Fruit fly (Drosophila melanogaster) whole organism: Measurements from ENCODE around the gene Pop2.

Experiments used
- CG8478 ChIP-seq: fragments of >200 bp; optimal IDR thresholded peaks from 2 replicates; lab custom pipeline; 2018; ENCODE audit warnings: inconsistent platforms
- Dll ChIP-seq: fragments of >200 bp; optimal IDR thresholded peaks from 2 replicates; lab custom pipeline; 2017
- EcR ChIP-seq, 2 experiments: fragments of >200 bp; optimal IDR thresholded peaks; 2 replicates each; lab custom pipeline; 2017; ENCODE audit warnings: missing biosample characterization in 2 of 2, missing genetic modification characterization in 2 of 2, missing genetic modification reagents in 2 of 2
- pan ChIP-seq: fragments of >200 bp; optimal IDR thresholded peaks from 2 replicates; lab custom pipeline; 2017
- psq ChIP-seq: fragments of >200 bp; optimal IDR thresholded peaks from 2 replicates; lab custom pipeline; 2017
- usp ChIP-seq: fragments of >200 bp; optimal IDR thresholded peaks from 2 replicates; lab custom pipeline; 2017; ENCODE audit warnings: missing biosample characterization, missing genetic modification characterization, mixed read lengths

The Pop2 gene

DNA sequence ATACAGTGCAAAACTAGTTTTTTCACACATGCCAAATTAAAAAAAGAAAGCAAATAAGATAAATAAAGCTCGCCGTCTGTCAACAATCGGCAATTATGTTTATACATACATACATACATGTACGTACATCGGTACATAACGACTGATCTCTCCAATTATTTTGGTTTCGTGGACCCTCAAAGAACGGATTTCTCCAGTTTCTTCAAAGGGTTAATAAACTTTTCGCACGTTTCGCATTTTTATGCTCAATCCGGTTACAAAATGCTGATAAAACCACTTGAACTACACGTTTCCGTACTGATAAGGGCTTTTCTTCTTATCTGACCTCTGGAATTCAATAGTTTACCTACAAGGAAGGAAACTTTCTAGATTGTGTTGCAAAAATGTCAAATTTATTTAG is 742 bp upstream of the Pop2 start:
- TF ChIP-seq usp (no peak), CG8478 (lab: Kevin White, UChicago) (no peak), psq (lab: Kevin White, UChicago) (no peak), pan (lab: Kevin White, UChicago) (no peak), EcR (GFP tag; optimal IDR thresholded peaks at IDR 0.05; lab: Kevin White, UChicago) (no peak), Dll (lab: Kevin White, UChicago) (no peak)

DNA sequence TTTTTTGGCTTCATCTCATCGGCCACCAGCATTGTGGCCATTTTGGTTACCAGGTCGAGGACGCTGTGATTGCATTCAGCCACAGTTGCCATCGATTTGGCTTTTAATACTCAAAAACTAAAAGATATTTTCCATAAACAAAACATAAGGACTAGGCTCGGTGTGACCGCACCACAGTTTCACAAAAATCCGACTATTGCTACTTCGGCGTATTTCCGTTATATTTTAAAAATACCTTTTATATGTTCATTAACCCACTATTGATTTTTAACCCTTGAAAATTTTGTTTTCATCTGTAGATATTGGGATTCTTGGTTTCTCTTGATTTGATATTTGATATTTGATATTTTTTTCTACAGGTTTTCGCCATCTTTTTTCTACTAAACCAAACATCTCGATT is 4.8 kb downstream of the Pop2 start, which contains the start of gene Grip163:
Gene Grip163 (minus strand): TSS at position 180 of the 400 bp plus-strand sequence.
- TF ChIP-seq pan (lab: Kevin White, UChicago) (no peak), psq (lab: Kevin White, UChicago) (no peak), EcR (GFP tag; optimal IDR thresholded peaks at IDR 0.05; lab: Kevin White, UChicago) (no peak), Dll (lab: Kevin White, UChicago) (no peak), CG8478 (lab: Kevin White, UChicago) (no peak), usp (no peak)

DNA sequence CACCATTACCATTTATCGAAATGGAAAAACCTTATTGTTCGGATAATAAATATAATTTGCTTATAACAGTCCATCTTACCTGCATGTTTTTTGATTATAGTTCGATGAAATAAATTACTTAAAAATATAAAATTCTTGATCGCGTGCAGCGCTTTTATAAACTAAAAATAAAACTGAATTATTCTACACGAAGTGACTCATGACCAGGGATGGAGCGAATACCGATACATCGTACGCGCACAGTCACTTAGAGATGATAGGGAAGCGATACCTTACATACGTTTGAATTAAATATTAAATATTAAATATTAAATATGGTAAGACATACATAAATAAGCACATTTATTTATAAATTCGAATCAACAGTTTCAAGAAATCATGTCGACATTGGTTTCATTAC is 9.8 kb downstream of the Pop2 start, which contains the start of gene viaf:
Gene viaf (minus strand): TSS at position 220 of the 400 bp plus-strand sequence.
- TF ChIP-seq Dll (lab: Kevin White, UChicago) (no peak), pan (lab: Kevin White, UChicago) (no peak), CG8478 (lab: Kevin White, UChicago) (no peak), usp (no peak), EcR (GFP tag; optimal IDR thresholded peaks at IDR 0.05; lab: Kevin White, UChicago) (no peak), psq (lab: Kevin White, UChicago) (no peak)

DNA sequence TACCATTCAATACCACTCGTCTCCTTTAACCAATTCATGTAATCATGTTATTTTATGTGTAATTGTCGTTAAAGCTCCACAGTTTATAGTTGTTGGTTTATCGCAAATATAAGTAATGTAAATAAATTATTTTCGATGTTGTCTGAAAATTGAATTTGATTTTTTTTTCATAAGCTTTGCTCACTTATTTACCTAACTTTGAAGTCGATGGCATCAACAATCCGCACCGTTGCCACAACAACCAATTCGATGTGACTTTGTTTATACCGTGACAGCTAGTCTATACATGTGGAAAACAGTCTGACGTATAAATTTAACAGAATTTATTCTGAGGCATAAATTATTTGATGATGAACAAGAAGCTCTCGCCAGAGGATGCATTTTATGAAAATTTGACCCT is 12.3 kb downstream of the Pop2 start, which contains the start of gene CG6931:
Gene CG6931 (plus strand): TSS at position 301 of the 400 bp plus-strand sequence.
- TF ChIP-seq pan (lab: Kevin White, UChicago) (no peak), EcR (GFP tag; optimal IDR thresholded peaks at IDR 0.05; lab: Kevin White, UChicago) (no peak), usp (no peak), CG8478 (lab: Kevin White, UChicago) (no peak), Dll (lab: Kevin White, UChicago) (no peak), psq (lab: Kevin White, UChicago) (no peak)

DNA sequence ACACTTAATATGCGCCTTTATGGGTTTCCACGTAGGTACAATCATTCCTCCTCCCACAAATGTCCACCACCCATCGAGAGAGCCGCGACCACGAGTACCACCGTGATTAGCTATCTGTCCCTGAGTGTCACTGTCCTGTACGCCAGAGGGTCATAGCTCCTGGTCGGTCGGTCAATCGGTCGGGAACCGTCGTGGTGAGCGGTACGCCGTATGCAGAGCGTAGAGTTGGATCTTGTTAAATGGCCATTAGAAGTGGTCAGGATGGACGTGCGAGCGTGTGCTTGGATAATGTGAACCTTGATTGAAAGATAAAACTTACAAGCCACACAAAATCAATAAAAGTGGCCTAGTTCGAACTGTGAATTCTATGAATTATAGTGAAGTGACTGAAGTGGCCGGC is 18.1 kb downstream of the Pop2 start, which contains the start of gene CG6938:
Gene CG6938 (plus strand): TSS at position 301 of the 400 bp plus-strand sequence.
- TF ChIP-seq usp (no peak), psq (lab: Kevin White, UChicago) (no peak), Dll (lab: Kevin White, UChicago) (no peak), pan (lab: Kevin White, UChicago) (no peak), CG8478 (lab: Kevin White, UChicago) (no peak), EcR (GFP tag; optimal IDR thresholded peaks at IDR 0.05; lab: Kevin White, UChicago) (no peak)

DNA sequence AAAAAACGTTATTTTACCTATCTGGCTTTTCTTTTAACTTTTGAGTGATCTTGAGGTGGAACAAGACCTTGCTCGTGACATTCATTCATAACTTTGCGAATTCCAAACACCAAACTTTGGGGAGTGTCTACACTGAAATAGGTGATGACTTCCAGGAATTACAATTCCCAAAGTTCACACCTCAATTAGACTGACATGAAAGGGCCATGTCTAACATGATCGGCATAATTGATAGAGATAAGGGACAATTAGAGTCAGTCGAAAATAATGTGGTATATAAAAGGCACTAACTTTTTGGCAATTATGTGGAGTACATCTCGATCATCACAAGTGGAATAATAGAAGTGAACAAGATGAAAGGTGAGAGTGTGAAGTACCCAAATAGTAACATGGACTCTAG is 26.9 kb downstream of the Pop2 start, which contains the start of gene CG43896:
Gene CG43896 (plus strand): TSS at position 301 of the 400 bp plus-strand sequence.
- no peak for TF ChIP-seq Dll (lab: Kevin White, UChicago)
- no peak for TF ChIP-seq usp
- TF ChIP-seq EcR (GFP tag; optimal IDR thresholded peaks at IDR 0.05; lab: Kevin White, UChicago) = no peak
- TF ChIP-seq psq (lab: Kevin White, UChicago) = no peak
- TF ChIP-seq CG8478 (lab: Kevin White, UChicago) = no peak
- no peak for TF ChIP-seq pan (lab: Kevin White, UChicago)

DNA sequence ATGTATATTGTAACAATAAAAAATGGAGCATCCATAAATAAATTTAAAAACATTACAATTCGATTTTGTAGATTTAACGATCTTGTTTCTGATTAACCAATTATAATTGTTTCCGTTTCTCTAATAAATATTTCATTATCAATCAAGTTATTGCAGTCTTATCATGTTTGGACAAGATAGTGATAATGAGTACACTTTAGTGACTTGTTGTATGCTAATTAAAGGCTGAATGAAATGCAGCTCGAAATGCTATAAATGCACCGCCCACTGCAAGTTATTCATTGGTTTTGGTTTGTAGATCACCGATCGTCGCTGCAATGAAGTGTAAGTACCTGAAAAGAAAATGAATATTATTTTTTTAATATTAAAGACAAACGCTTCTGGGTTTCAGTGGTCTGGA is 28.1 kb downstream of the Pop2 start, which contains the start of gene CG14125:
Gene CG14125 (plus strand): TSS at position 301 of the 400 bp plus-strand sequence.
- TF ChIP-seq psq (lab: Kevin White, UChicago) (no peak), pan (lab: Kevin White, UChicago) (no peak), CG8478 (lab: Kevin White, UChicago) (no peak), EcR (GFP tag; optimal IDR thresholded peaks at IDR 0.05; lab: Kevin White, UChicago) (no peak), usp (no peak), Dll (lab: Kevin White, UChicago) (no peak)

DNA sequence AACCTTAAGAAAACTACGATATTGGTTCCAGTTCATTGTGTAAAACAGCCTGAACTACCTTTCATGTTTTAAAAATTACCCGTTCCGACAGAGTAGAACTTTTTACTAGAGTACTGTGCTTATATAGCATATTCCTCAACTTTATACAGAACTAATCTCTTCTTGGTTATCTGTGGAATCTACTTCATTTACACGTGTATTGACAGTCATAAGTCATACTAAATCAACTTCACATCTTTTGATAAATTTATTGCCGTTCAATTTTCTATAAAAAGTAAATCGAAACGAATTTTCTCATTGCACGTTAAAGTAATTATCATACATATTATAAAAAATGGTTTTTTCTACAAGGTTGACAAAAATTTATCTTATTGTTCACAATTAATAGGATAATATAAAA is 29.0 kb downstream of the Pop2 start, which contains the start of gene CG42397:
Gene CG42397 (minus strand): TSS at position 101 of the 400 bp plus-strand sequence.
- TF ChIP-seq CG8478 (lab: Kevin White, UChicago) (no peak), psq (lab: Kevin White, UChicago) (no peak), pan (lab: Kevin White, UChicago) (no peak), usp (no peak), EcR (GFP tag; optimal IDR thresholded peaks at IDR 0.05; lab: Kevin White, UChicago) (no peak), Dll (lab: Kevin White, UChicago) (no peak)

DNA sequence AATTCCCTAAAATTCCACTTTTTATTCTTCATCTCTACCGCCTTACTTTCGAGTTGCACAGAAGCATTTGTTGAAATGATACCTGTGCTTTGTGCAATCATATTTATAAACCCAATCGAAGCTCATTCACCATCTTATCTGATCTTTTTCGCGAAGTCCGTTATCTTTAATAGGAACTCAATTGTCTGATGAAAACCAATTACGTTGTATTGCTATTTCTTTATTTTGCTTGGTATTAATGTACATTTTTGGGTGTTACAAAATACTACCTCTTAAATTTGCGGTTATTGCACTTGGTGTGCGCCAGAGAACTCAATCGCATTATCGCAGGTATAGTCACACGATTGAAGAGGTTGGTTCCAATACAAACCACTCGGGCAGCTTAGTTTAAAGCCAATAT is 29.8 kb downstream of the Pop2 start, which contains the start of gene Muc68E:
Gene Muc68E (minus strand): TSS at position 101 of the 400 bp plus-strand sequence.
- no peak for TF ChIP-seq psq (lab: Kevin White, UChicago)
- TF ChIP-seq usp = no peak
- TF ChIP-seq pan (lab: Kevin White, UChicago) = no peak
- TF ChIP-seq Dll (lab: Kevin White, UChicago) = no peak
- TF ChIP-seq CG8478 (lab: Kevin White, UChicago) = no peak
- no peak for TF ChIP-seq EcR (GFP tag; optimal IDR thresholded peaks at IDR 0.05; lab: Kevin White, UChicago)

DNA sequence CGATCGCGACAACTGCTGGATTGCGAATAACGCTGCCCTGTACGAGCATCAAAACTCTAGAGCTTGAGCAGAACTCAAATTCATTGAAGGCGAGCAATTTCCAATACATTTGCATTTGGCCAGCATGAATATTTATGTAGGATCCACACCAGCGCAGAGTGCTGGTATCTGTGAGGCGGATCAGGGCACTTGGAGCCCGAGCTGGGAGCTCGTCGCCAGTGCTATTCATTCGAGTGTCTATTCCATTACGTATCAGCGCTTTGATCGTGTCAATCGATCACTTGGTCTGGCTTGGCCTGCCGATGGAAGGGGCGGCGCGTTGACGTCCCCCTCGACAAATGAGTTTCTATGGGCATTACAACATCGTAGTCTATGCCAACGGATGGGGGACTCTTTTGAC is 36.6 kb downstream of the Pop2 start, which contains the start of gene prc:
Gene prc (minus strand): TSS at position 28 of the 400 bp plus-strand sequence.
- no peak for TF ChIP-seq Dll (lab: Kevin White, UChicago)
- no peak for TF ChIP-seq CG8478 (lab: Kevin White, UChicago)
- TF ChIP-seq pan (lab: Kevin White, UChicago) = no peak
- no peak for TF ChIP-seq EcR (GFP tag; optimal IDR thresholded peaks at IDR 0.05; lab: Kevin White, UChicago)
- TF ChIP-seq usp = no peak
- no peak for TF ChIP-seq psq (lab: Kevin White, UChicago)

DNA sequence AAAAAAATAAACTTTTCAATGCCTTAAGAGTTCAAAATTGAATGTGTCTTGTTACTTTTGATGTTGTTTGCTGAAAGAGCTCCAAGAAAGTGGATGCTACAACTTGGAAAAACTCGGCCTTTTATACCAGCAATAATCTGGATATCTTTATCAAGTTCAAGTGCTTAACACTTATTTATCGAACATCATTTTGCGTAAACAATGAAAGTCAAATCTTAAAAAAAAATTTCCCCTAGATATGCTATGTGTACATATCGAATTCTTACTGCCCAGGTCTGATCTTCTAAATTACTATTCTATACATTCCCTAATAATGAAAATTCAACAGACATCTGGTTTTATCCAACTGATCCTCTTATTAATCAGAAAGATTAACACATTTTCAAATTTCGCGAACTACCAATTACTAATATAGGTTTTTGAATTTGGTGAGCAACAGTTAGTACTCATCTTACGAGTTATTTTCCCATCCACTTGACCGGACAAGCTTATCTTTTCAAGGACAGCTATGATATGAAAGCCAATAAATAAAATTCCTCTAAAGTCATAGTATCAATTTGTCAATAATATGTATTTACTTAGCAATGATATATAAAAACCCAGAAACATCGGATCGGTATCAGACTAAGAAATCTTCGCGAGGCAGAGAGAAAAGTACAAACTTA is 44.9 kb downstream of the Pop2 start, which contains the start of the genes CG11570 and CG43294:
Gene CG11570 (minus strand): TSS at position 101 of the 665 bp plus-strand sequence.
Gene CG43294 (plus strand): TSS at position 615 of the 665 bp plus-strand sequence.
- no peak for TF ChIP-seq psq (lab: Kevin White, UChicago)
